Worm (Caenorhabditis elegans) whole organism, L1 larva: ENCODE measurements around the gene mgl-3.

ENCODE experiments used
- efl-1 ChIP-seq, 4 experiments: fragments of 150-350 bp; optimal IDR thresholded peaks in 3 of 4; peaks in 1 of 4; 1 replicate in 1 of 4; 2 replicates in 3 of 4; lab custom pipeline; 2014; ENCODE audit warnings: missing biosample characterization in 2 of 4, missing genetic modification characterization in 2 of 4, missing genetic modification reagents in 2 of 4
- fos-1 ChIP-seq: fragments of 150-350 bp; optimal IDR thresholded peaks from 2 replicates; lab custom pipeline; 2014; ENCODE audit warnings: missing biosample characterization, missing genetic modification characterization
- lin-35 ChIP-seq, 2 experiments: fragments of 150-350 bp; optimal IDR thresholded peaks; 2 replicates each; lab custom pipeline; 2014; ENCODE audit warnings: missing biosample characterization in 2 of 2, missing genetic modification characterization in 2 of 2, missing genetic modification reagents in 2 of 2
- nhr-11 ChIP-seq: fragments of 150-350 bp; optimal IDR thresholded peaks from 2 replicates; lab custom pipeline; 2014; ENCODE audit warnings: missing biosample characterization, missing genetic modification characterization
- nhr-237 ChIP-seq: fragments of 150-350 bp; optimal IDR thresholded peaks from 2 replicates; lab custom pipeline; 2014; ENCODE audit warnings: missing biosample characterization, missing genetic modification characterization
- rnt-1 ChIP-seq: sonication (generic microtip); optimal IDR thresholded peaks from 2 replicates; lab custom pipeline; 2016; ENCODE audit warnings: mild to moderate bottlenecking, missing genetic modification characterization, moderate library complexity, missing compliant biosample characterization

The mgl-3 gene

DNA sequence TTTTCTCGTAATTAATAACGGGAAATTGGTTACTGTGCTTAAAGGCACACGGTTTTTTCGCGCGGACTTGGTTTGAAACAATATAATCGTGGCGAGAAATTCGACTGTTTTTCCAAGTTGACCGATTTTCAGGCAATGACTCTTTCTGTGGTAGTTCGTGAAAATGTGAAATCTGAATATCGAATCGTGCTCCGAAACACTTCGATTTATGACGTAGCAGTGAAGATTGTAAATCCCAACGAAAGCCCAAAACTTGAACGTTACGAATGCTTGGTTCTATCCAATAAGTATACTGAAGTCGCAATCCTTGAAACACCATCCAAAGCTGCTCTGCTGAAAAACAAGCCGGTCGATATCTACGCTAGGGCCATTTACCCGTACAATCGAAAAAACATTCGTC is 55.3 kb downstream of the mgl-3 start:
- TF ChIP-seq nhr-11 (tag; lab: Kevin White, UChicago) (no peak), efl-1 (optimal IDR thresholded peaks at IDR 0.05; lab: Kevin White, UChicago) (no peak), efl-1 (GFP tag; optimal IDR thresholded peaks at IDR 0.05 in 1 of 2; lab: Kevin White, UChicago) (peak in 1 of 2 experiments; percentile 54), nhr-237 (tag; lab: Kevin White, UChicago) (no peak), fos-1 (tag; lab: Kevin White, UChicago) (no peak), lin-35 (GFP tag; optimal IDR thresholded peaks at IDR 0.05; lab: Kevin White, UChicago) (no peak), rnt-1 (tag; lab: Kevin White, UChicago) (no peak)
- TF ChIP-seq, all 84 proteins: peak for 1
